Fruit fly (Drosophila melanogaster): Measurements from ENCODE around the gene brk.
A peak's percentile ranks its signal among the peaks of the same experiment; 100 is the strongest.

Gene brk

DNA sequence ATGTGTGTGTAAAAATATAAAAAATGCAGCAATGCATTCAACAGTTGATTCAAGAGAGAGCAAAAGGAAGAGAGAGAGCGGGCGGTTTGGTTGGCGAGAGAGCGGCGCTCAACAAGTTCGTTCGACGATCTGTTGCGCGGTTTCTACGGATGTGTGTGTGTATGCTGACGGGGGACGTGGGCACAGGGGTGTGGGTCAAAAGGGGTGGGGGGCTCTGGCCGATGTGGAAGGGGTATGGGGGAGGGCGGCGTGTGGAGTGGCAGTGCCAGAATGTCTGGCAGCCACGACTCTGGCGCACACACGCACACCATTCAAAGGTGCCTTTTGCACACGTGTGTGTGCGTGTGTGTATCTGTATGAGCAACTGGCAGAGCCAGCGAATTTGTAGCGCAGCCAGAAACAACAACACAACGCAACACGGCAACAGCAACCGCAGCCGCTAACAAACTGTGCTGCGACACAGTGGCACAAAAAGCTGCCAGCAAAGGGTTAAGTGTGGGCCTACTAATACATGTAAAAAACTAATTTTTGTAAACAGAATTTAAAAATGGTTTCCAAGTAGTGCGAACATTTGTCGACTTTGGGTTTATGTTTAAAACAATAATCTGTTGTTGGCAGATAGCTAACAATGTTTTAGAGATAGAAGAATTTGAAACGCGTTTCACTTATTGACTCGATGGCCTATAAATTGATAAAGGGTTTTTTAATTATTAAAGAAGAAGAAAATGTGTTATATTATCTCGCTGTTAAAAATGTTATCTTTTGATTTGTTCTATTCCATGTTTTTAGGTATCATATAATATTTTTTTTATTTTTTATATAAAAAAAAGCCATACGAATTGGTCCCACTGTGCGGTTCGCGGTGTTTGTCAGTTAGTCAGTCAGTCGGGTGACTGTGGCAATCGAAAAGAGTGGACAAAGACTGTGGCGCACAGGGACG lies 931 bp upstream of the brk start (continued):
- TF ChIP-seq tap (tag; optimal IDR thresholded peaks at IDR 0.05) (peak; percentile 83), CG11723 (GFP tag; optimal IDR thresholded peaks at IDR 0.05) (peak; percentile 84), klu (GFP tag; IDR thresholded peaks at IDR 0.05) (peak; percentile 61), Sox102F (GFP tag; optimal IDR thresholded peaks at IDR 0.05) (peak; percentile 95), CG1603 (tag; optimal IDR thresholded peaks at IDR 0.05) (peak; percentile 71), CG7786 (GFP tag; optimal IDR thresholded peaks at IDR 0.05) (peak; percentile 82), CG7357 (GFP tag; IDR thresholded peaks at IDR 0.05) (peak; percentile 84), cwo (GFP tag; optimal IDR thresholded peaks at IDR 0.05) (peak; percentile 78), disco-r (GFP tag; optimal IDR thresholded peaks at IDR 0.05) (peak; percentile 73), GATAe (GFP tag; conservative IDR thresholded peaks at IDR 0.05) (no peak), Sin3A (optimal IDR thresholded peaks at IDR 0.05) (no peak), row (GFP tag; IDR thresholded peaks at IDR 0.05) (peak; percentile 76), nmo (GFP tag; optimal IDR thresholded peaks at IDR 0.05) (peak; percentile 97), zen2 (GFP tag; IDR thresholded peaks at IDR 0.05; ENCODE audit: partially characterized antibody) (no peak), corto (GFP tag; optimal IDR thresholded peaks at IDR 0.05) (no peak), zen (tag; optimal IDR thresholded peaks at IDR 0.05) (peak; percentile 90), Lpt (GFP tag; optimal IDR thresholded peaks at IDR 0.05) (no peak), CG31365 (tag; optimal IDR thresholded peaks at IDR 0.05) (peak; percentile 22), CG31388 (GFP tag; optimal IDR thresholded peaks at IDR 0.05) (peak; percentile 67), CG11696 (GFP tag; IDR thresholded peaks at IDR 0.05) (peak; percentile 41; the same call in 1 of the 2 replicates), CG7372 (GFP tag; IDR thresholded peaks at IDR 0.05) (peak; percentile 63), nau (GFP tag; optimal IDR thresholded peaks at IDR 0.05) (peak; percentile 46), CG4707 (GFP tag; optimal IDR thresholded peaks at IDR 0.05) (no peak), gro (GFP tag; optimal IDR thresholded peaks at IDR 0.05) (peak; percentile 11), dmrt99B (tag; optimal IDR thresholded peaks at IDR 0.05) (peak; percentile 92), BtbVII (GFP tag; optimal IDR thresholded peaks at IDR 0.05) (peak; percentile 92), CG6254 (GFP tag; optimal IDR thresholded peaks at IDR 0.05) (peak; percentile 89), CG15514 (GFP tag; optimal IDR thresholded peaks at IDR 0.05) (peak; percentile 55), vnd (GFP tag; IDR thresholded peaks at IDR 0.05; ENCODE audit: partially characterized antibody) (no peak), CG8388 (GFP tag; optimal IDR thresholded peaks at IDR 0.05) (peak; percentile 93), CG8944 (GFP tag; optimal IDR thresholded peaks at IDR 0.05) (peak; percentile 80), Gsc (GFP tag; IDR thresholded peaks at IDR 0.05) (peak; percentile 74), dimm (GFP tag; IDR thresholded peaks at IDR 0.05) (peak; percentile 53; the same call in 1 of the 2 replicates), CG17186 (GFP tag; optimal IDR thresholded peaks at IDR 0.05) (peak; percentile 50), CG9437 (GFP tag; optimal IDR thresholded peaks at IDR 0.05) (peak; percentile 95), wek (GFP tag; optimal IDR thresholded peaks at IDR 0.05) (peak; percentile 28), CG3065 (GFP tag; optimal IDR thresholded peaks at IDR 0.05) (peak; percentile 79), ERR (GFP tag; optimal IDR thresholded peaks at IDR 0.05) (no peak), Dll (GFP tag; IDR thresholded peaks at IDR 0.05; ENCODE audit: partially characterized antibody) (no peak), CG13296 (GFP tag; optimal IDR thresholded peaks at IDR 0.05) (peak; percentile 92), ranshi (GFP tag; IDR thresholded peaks at IDR 0.05) (peak; percentile 66; the same call in 1 of the 2 replicates), Hmr (GFP tag; optimal IDR thresholded peaks at IDR 0.05) (peak; percentile 89), CG10366 (GFP tag; IDR thresholded peaks at IDR 0.05) (peak; percentile 66), Rfx (GFP tag; IDR thresholded peaks at IDR 0.05) (peak; percentile 75), wdn (GFP tag; IDR thresholded peaks at IDR 0.05) (0 out of 2 replicates have a peak, but pooled peaks have one; percentile 4), Nf-YA (GFP tag; IDR thresholded peaks at IDR 0.05) (peak; percentile 25; the same call in 1 of the 2 replicates), amos (GFP tag; IDR thresholded peaks at IDR 0.05; ENCODE audit: partially characterized antibody) (no peak; the same call in 1 of the 2 replicates), ken (GFP tag; IDR thresholded peaks at IDR 0.05) (peak; percentile 52; the same call in 2 of the 3 replicates)
